Worm (Caenorhabditis elegans) whole organism, mixed stage, embryonic: ENCODE measurements around the gene ets-7.

ENCODE experiments used
- elt-3 ChIP-seq: fragments of 150-350 bp; optimal IDR thresholded peaks from 2 replicates; lab custom pipeline; 2014; ENCODE audit warnings: missing biosample characterization, missing genetic modification characterization
- mab-5 ChIP-seq: fragments of 150-350 bp; optimal IDR thresholded peaks from 2 replicates; lab custom pipeline; 2014; ENCODE audit warnings: missing biosample characterization, missing genetic modification characterization
- ztf-11 ChIP-seq: fragments of 150-350 bp; optimal IDR thresholded peaks from 2 replicates; lab custom pipeline; 2014; ENCODE audit warnings: missing biosample characterization, missing genetic modification characterization

- no peak for TF ChIP-seq mab-5 (tag; lab: Kevin White, UChicago)
- no peak for TF ChIP-seq elt-3 (tag; lab: Kevin White, UChicago)
- TF ChIP-seq ztf-11 (tag; lab: Kevin White, UChicago), result no peak
Observed at ce11 chrV:7601443-7601842, 42.9 kb upstream of the ets-7 start, which contains the start of gene scl-26.
